Fruit fly (Drosophila melanogaster) whole organism, embryonic: ENCODE measurements around the gene Nrx-IV.

Experiments used
- CG13287 ChIP-seq: fragments of 200-800 bp; sonication (Bioruptor generic); IDR thresholded peaks from 2 replicates; pipeline ENCODE4 v1.3.6; 2022; ENCODE audit warnings: missing biosample characterization, missing genetic modification characterization; ENCODE audit not compliant: partially characterized antibody
- CG6175 ChIP-seq: fragments of 200-800 bp; sonication (Bioruptor generic); IDR thresholded peaks from 3 replicates; pipeline ENCODE4 v1.3.6; 2022; ENCODE audit warnings: missing biosample characterization, missing genetic modification characterization
- CG8478 ChIP-seq: fragments of >200 bp; optimal IDR thresholded peaks from 2 replicates; lab custom pipeline; 2018
- Dref ChIP-seq: fragments of 200-800 bp; sonication (Bioruptor generic); IDR thresholded peaks from 2 replicates; pipeline ENCODE4 v1.3.6; 2022; ENCODE audit warnings: missing biosample characterization, missing genetic modification characterization
- Hmr ChIP-seq: fragments of 200-800 bp; sonication (Bioruptor generic); optimal IDR thresholded peaks from 3 replicates; lab custom pipeline; 2017; ENCODE audit warnings: mild to moderate bottlenecking, missing biosample characterization, missing genetic modification reagents, missing genetic modification characterization
- bcd ChIP-seq: fragments of 200-800 bp; sonication (Bioruptor generic); optimal IDR thresholded peaks from 2 replicates; lab custom pipeline; 2017; ENCODE audit warnings: missing biosample characterization, mild to moderate bottlenecking, missing genetic modification characterization
- eve ChIP-seq, 2 experiments: fragments of >200 bp; optimal IDR thresholded peaks; 2 replicates each; lab custom pipeline; 2017; ENCODE audit warnings: missing biosample characterization in 2 of 2, missing genetic modification characterization in 2 of 2
- gfzf ChIP-seq: fragments of 200-800 bp; sonication (Bioruptor generic); optimal IDR thresholded peaks from 2 replicates; lab custom pipeline; 2016; ENCODE audit warnings: missing biosample characterization, mild to moderate bottlenecking, missing genetic modification characterization, moderate library complexity
- unc-4 ChIP-seq: fragments of 200-800 bp; sonication (Bioruptor generic); IDR thresholded peaks from 2 replicates; pipeline ENCODE4 v1.3.6; 2022; ENCODE audit warnings: missing biosample characterization, missing genetic modification characterization; ENCODE audit not compliant: partially characterized antibody

dm6 chr3L:12145709-12146694 is at the start of gene Nrx-IV, which contains the start of gene eIF3l:
- TF ChIP-seq bcd (GFP tag; lab: Kevin White, UChicago) (no peak), eve (GFP tag; optimal IDR thresholded peaks at IDR 0.05; lab: Kevin White, UChicago) (no peak), Hmr (GFP tag; lab: Kevin White, UChicago) (no peak), CG6175 (GFP tag; lab: Robert Waterston, UW) (no peak), unc-4 (GFP tag; lab: Robert Waterston, UW) (peak; percentile 71), gfzf (GFP tag; lab: Kevin White, UChicago) (peak; percentile 81), CG13287 (peak; percentile 72), Dref (peak; percentile 63), CG8478 (lab: Kevin White, UChicago) (no peak)
